Fruit fly (Drosophila melanogaster) whole organism, embryonic: Measurements from ENCODE around the gene CG15408.

Source experiments
- CG6854 ChIP-seq: fragments of 200-800 bp; sonication (Bioruptor generic); optimal IDR thresholded peaks from 3 replicates; lab custom pipeline; 2017; ENCODE audit warnings: missing biosample characterization, mild to moderate bottlenecking, missing genetic modification characterization
- fru ChIP-seq: fragments of >200 bp; optimal IDR thresholded peaks from 2 replicates; lab custom pipeline; 2017
- mam ChIP-seq: fragments of 200-800 bp; sonication (Bioruptor generic); optimal IDR thresholded peaks from 3 replicates; lab custom pipeline; 2016; ENCODE audit warnings: missing biosample characterization, missing genetic modification characterization

- TF ChIP-seq mam (no peak), CG6854 (no peak), fru (lab: Kevin White, UChicago) (no peak)
Observed at dm6 chr2L:3346483-3346839, 13.8 kb downstream of the CG15408 start.
